Fruit fly (Drosophila melanogaster) whole organism, embryonic: ENCODE results near the gene CG8630.

Source experiments
- Antp ChIP-seq: fragments of 200-800 bp; sonication (Bioruptor generic); optimal IDR thresholded peaks from 3 replicates; lab custom pipeline; 2016; ENCODE audit warnings: missing biosample characterization, missing genetic modification characterization
- BEAF-32 ChIP-seq: fragments of 200-800 bp; sonication (Bioruptor generic); optimal IDR thresholded peaks from 3 replicates; lab custom pipeline; 2017; ENCODE audit warnings: missing biosample characterization, missing genetic modification characterization, mild to moderate bottlenecking, moderate library complexity, missing genetic modification reagents
- CG10209 ChIP-seq: fragments of 200-800 bp; sonication (Bioruptor generic); optimal IDR thresholded peaks from 3 replicates; lab custom pipeline; 2017; ENCODE audit warnings: missing biosample characterization, mild to moderate bottlenecking, missing genetic modification characterization, missing genetic modification reagents
- CG10979 ChIP-seq: fragments of 200-800 bp; sonication (Bioruptor generic); optimal IDR thresholded peaks from 2 replicates; lab custom pipeline; 2018; ENCODE audit warnings: missing biosample characterization, mild to moderate bottlenecking, missing genetic modification characterization, moderate library complexity
- CG11093 ChIP-seq: fragments of 200-800 bp; sonication (Bioruptor generic); IDR thresholded peaks from 3 replicates; pipeline ENCODE4 v1.3.6; 2022; ENCODE audit warnings: missing biosample characterization, missing genetic modification characterization
- CG12744 ChIP-seq: fragments of 200-800 bp; sonication (Bioruptor generic); optimal IDR thresholded peaks from 2 replicates; lab custom pipeline; 2016; ENCODE audit warnings: missing biosample characterization, missing genetic modification characterization
- CG14667 ChIP-seq: fragments of 200-800 bp; sonication (Bioruptor generic); IDR thresholded peaks from 2 replicates; pipeline ENCODE4 v1.3.6; 2022; ENCODE audit warnings: missing biosample characterization, missing genetic modification characterization
- CG17385 ChIP-seq: fragments of 200-800 bp; sonication (Bioruptor generic); optimal IDR thresholded peaks from 3 replicates; lab custom pipeline; 2018; ENCODE audit warnings: missing biosample characterization, mild to moderate bottlenecking, missing genetic modification characterization
- CG1792 ChIP-seq: fragments of 200-800 bp; sonication (Bioruptor generic); optimal IDR thresholded peaks from 2 replicates; lab custom pipeline; 2016; ENCODE audit warnings: missing biosample characterization, missing genetic modification characterization
- CG2678 ChIP-seq: fragments of 200-800 bp; sonication (Bioruptor generic); optimal IDR thresholded peaks from 3 replicates; lab custom pipeline; 2019; ENCODE audit warnings: missing biosample characterization, mild to moderate bottlenecking, missing genetic modification characterization, moderate library complexity
- CG2875 ChIP-seq: fragments of 200-800 bp; sonication (Bioruptor generic); optimal IDR thresholded peaks from 2 replicates; lab custom pipeline; 2017; ENCODE audit warnings: missing biosample characterization, mild to moderate bottlenecking, missing genetic modification characterization, missing genetic modification reagents
- CG30020 ChIP-seq: fragments of 200-800 bp; optimal IDR thresholded peaks from 2 replicates; lab custom pipeline; 2019; ENCODE audit warnings: missing biosample characterization, mild to moderate bottlenecking, missing genetic modification characterization, moderate library complexity
- CG3281 ChIP-seq: fragments of 200-800 bp; sonication (Bioruptor generic); optimal IDR thresholded peaks from 3 replicates; lab custom pipeline; 2017; ENCODE audit warnings: missing biosample characterization, mild to moderate bottlenecking, missing genetic modification characterization
- CG34422 ChIP-seq: fragments of 200-800 bp; sonication (Bioruptor generic); IDR thresholded peaks from 3 replicates; pipeline ENCODE4 v1.3.6; 2022; ENCODE audit warnings: missing biosample characterization, missing genetic modification characterization
- CG6254 ChIP-seq: fragments of 200-800 bp; sonication (Bioruptor generic); optimal IDR thresholded peaks from 3 replicates; lab custom pipeline; 2017; ENCODE audit warnings: mild to moderate bottlenecking, missing biosample characterization, missing genetic modification reagents, missing genetic modification characterization
- CG8388 ChIP-seq: fragments of 200-800 bp; sonication (Bioruptor generic); optimal IDR thresholded peaks from 2 replicates; lab custom pipeline; 2019; ENCODE audit warnings: missing biosample characterization, mild to moderate bottlenecking, missing genetic modification characterization, moderate library complexity
- CG9797 ChIP-seq: fragments of 200-800 bp; sonication (Bioruptor generic); optimal IDR thresholded peaks from 3 replicates; lab custom pipeline; 2018; ENCODE audit warnings: missing biosample characterization, mild to moderate bottlenecking, missing genetic modification characterization
- CkIIα-i1 ChIP-seq: fragments of 200-800 bp; sonication (Bioruptor generic); IDR thresholded peaks from 2 replicates; pipeline ENCODE4 v1.3.6; 2022; ENCODE audit warnings: missing biosample characterization, missing genetic modification characterization
- H2.0 ChIP-seq: fragments of 200-800 bp; sonication (Bioruptor generic); IDR thresholded peaks from 2 replicates; pipeline ENCODE4 v1.3.6; 2022; ENCODE audit warnings: missing biosample characterization, missing genetic modification characterization
- Hmx ChIP-seq: fragments of 200-800 bp; sonication (Bioruptor generic); optimal IDR thresholded peaks from 2 replicates; lab custom pipeline; 2016; ENCODE audit warnings: missing biosample characterization, missing genetic modification characterization
- Lim3 ChIP-seq: fragments of 200-800 bp; sonication (Bioruptor generic); IDR thresholded peaks from 2 replicates; pipeline ENCODE4 v1.3.6; 2022; ENCODE audit warnings: missing biosample characterization, missing genetic modification characterization
- Mes4 ChIP-seq: fragments of 200-800 bp; sonication (Bioruptor generic); optimal IDR thresholded peaks from 2 replicates; lab custom pipeline; 2016; ENCODE audit warnings: missing biosample characterization, missing genetic modification characterization
- NC2β ChIP-seq: fragments of 200-800 bp; sonication (Bioruptor generic); optimal IDR thresholded peaks from 2 replicates; lab custom pipeline; 2016; ENCODE audit warnings: missing biosample characterization, missing genetic modification characterization
- NFAT ChIP-seq: fragments of 200-800 bp; sonication (Bioruptor generic); IDR thresholded peaks from 2 replicates; pipeline ENCODE4 v1.3.6; 2022; ENCODE audit warnings: missing biosample characterization, missing genetic modification characterization
- Nf-YC ChIP-seq: fragments of 200-800 bp; optimal IDR thresholded peaks from 3 replicates; lab custom pipeline; 2019; ENCODE audit warnings: missing biosample characterization, mild to moderate bottlenecking, missing genetic modification characterization, moderate library complexity
- Rfx ChIP-seq: fragments of 200-800 bp; sonication (Bioruptor generic); IDR thresholded peaks from 2 replicates; pipeline ENCODE4 v1.3.6; 2022; ENCODE audit warnings: missing biosample characterization, missing genetic modification characterization
- Sry-δ ChIP-seq: fragments of 200-800 bp; sonication (Bioruptor generic); optimal IDR thresholded peaks from 2 replicates; lab custom pipeline; 2016; ENCODE audit warnings: missing biosample characterization, missing genetic modification characterization
- TFAM ChIP-seq: fragments of 200-800 bp; sonication (Bioruptor generic); optimal IDR thresholded peaks from 2 replicates; lab custom pipeline; 2017; ENCODE audit warnings: missing biosample characterization, missing genetic modification characterization, inconsistent platforms
- Usf ChIP-seq: fragments of 200-800 bp; sonication (Bioruptor generic); optimal IDR thresholded peaks from 2 replicates; lab custom pipeline; 2017; ENCODE audit warnings: missing genotype, missing biosample characterization, missing genetic modification characterization
- ato ChIP-seq: fragments of 200-800 bp; sonication (Bioruptor generic); IDR thresholded peaks from 2 replicates; pipeline ENCODE4 v1.3.6; 2022; ENCODE audit warnings: missing biosample characterization, missing genetic modification characterization; ENCODE audit not compliant: partially characterized antibody
- bbx ChIP-seq: fragments of 200-800 bp; sonication (Bioruptor generic); IDR thresholded peaks from 2 replicates; pipeline ENCODE4 v1.3.6; 2022; ENCODE audit warnings: missing biosample characterization, missing genetic modification characterization; ENCODE audit not compliant: partially characterized antibody
- chm ChIP-seq: fragments of 200-800 bp; sonication (Bioruptor generic); IDR thresholded peaks from 2 replicates; pipeline ENCODE4 v1.3.6; 2022; ENCODE audit warnings: missing biosample characterization, missing genetic modification characterization
- crc ChIP-seq: fragments of 200-800 bp; sonication (Bioruptor generic); optimal IDR thresholded peaks from 2 replicates; lab custom pipeline; 2016; ENCODE audit warnings: missing biosample characterization, missing genetic modification characterization
- dmrt11E ChIP-seq: fragments of 200-800 bp; sonication (Bioruptor generic); optimal IDR thresholded peaks from 3 replicates; lab custom pipeline; 2018; ENCODE audit warnings: missing biosample characterization, mild to moderate bottlenecking, missing genetic modification characterization, moderate library complexity
- dpn ChIP-seq, 2 experiments: fragments of 200-800 bp; sonication (Bioruptor generic); optimal IDR thresholded peaks; 3 replicates each; lab custom pipeline; 2016; ENCODE audit warnings: missing biosample characterization in 2 of 2, missing genetic modification characterization in 2 of 2
- ftz-f1 ChIP-seq: fragments of 200-800 bp; sonication (Bioruptor generic); optimal IDR thresholded peaks from 2 replicates; lab custom pipeline; 2016; ENCODE audit warnings: missing biosample characterization, missing genetic modification characterization
- fu2 ChIP-seq: fragments of 200-800 bp; sonication (Bioruptor generic); optimal IDR thresholded peaks from 2 replicates; lab custom pipeline; 2016; ENCODE audit warnings: missing biosample characterization, missing genetic modification characterization
- gcm ChIP-seq: fragments of 200-800 bp; sonication (Bioruptor generic); optimal IDR thresholded peaks from 2 replicates; lab custom pipeline; 2019; ENCODE audit warnings: missing biosample characterization, mild to moderate bottlenecking, missing genetic modification characterization, moderate library complexity
- kni ChIP-seq: fragments of 200-800 bp; sonication (Bioruptor generic); optimal IDR thresholded peaks from 3 replicates; lab custom pipeline; 2017; ENCODE audit warnings: mild to moderate bottlenecking, missing biosample characterization, missing genetic modification reagents, missing genetic modification characterization
- lov ChIP-seq, 2 experiments: fragments of 200-800 bp in 1 of 2; fragments of >200 bp in 1 of 2; sonication (Bioruptor generic) in 1 of 2; IDR thresholded peaks in 1 of 2; optimal IDR thresholded peaks in 1 of 2; 2 replicates in 1 of 2; 3 replicates in 1 of 2; pipeline versions ENCODE4 v1.3.6 to Lab custom; 2017 to 2022; ENCODE audit warnings: missing biosample characterization in 1 of 2, missing genetic modification characterization in 1 of 2
- mld ChIP-seq: fragments of 200-800 bp; sonication (Bioruptor generic); IDR thresholded peaks from 3 replicates; pipeline ENCODE4 v1.3.6; 2022; ENCODE audit warnings: missing biosample characterization, missing genetic modification characterization; ENCODE audit not compliant: partially characterized antibody
- phol ChIP-seq: fragments of 200-800 bp; sonication (Bioruptor generic); optimal IDR thresholded peaks from 3 replicates; lab custom pipeline; 2018; ENCODE audit warnings: missing biosample characterization, mild to moderate bottlenecking, missing genetic modification characterization, moderate library complexity
- sens ChIP-seq: fragments of 200-800 bp; sonication (Bioruptor generic); peaks from one replicate; lab custom pipeline; 2016; ENCODE audit warnings: missing biosample characterization, missing genetic modification characterization
- seq ChIP-seq: fragments of 200-800 bp; sonication (Bioruptor generic); IDR thresholded peaks from 2 replicates; pipeline ENCODE4 v1.3.6; 2022; ENCODE audit warnings: missing biosample characterization, missing genetic modification characterization
- slbo ChIP-seq: fragments of 200-800 bp; sonication (Bioruptor generic); IDR thresholded peaks from 2 replicates; pipeline ENCODE4 v1.3.6; 2022; ENCODE audit warnings: missing biosample characterization, missing genetic modification characterization
- sob ChIP-seq: fragments of 200-800 bp; sonication (Bioruptor generic); IDR thresholded peaks from 2 replicates; pipeline ENCODE4 v1.3.6; 2022; ENCODE audit warnings: missing biosample characterization, missing genetic modification characterization
- ssp ChIP-seq: fragments of 200-800 bp; sonication (Bioruptor generic); IDR thresholded peaks from 2 replicates; pipeline ENCODE4 v1.3.6; 2022; ENCODE audit warnings: missing biosample characterization, missing genetic modification characterization
- trem ChIP-seq: fragments of 200-800 bp; optimal IDR thresholded peaks from 3 replicates; lab custom pipeline; 2019; ENCODE audit warnings: missing biosample characterization, mild to moderate bottlenecking, missing genetic modification characterization, moderate library complexity
- unpg ChIP-seq: fragments of 200-800 bp; sonication (Bioruptor generic); optimal IDR thresholded peaks from 3 replicates; lab custom pipeline; 2018; ENCODE audit warnings: missing biosample characterization, mild to moderate bottlenecking, missing genetic modification characterization, moderate library complexity
- vfl ChIP-seq: fragments of 200-800 bp; sonication (Bioruptor generic); optimal IDR thresholded peaks from 2 replicates; lab custom pipeline; 2016; ENCODE audit warnings: missing biosample characterization, missing genetic modification characterization

CG8630 gene

dm6 chr3R:13264061-13264661 is 15.4 kb upstream of the CG8630 start, which contains the start of gene Ravus (continued):
- TF ChIP-seq lov (optimal IDR thresholded peaks at IDR 0.05; lab: Kevin White, UChicago), result no peak
- TF ChIP-seq lov (GFP tag; IDR thresholded peaks at IDR 0.05; lab: Robert Waterston, UW), result no peak
- TF ChIP-seq Lim3, result no peak
- no peak for TF ChIP-seq CG3281 (GFP tag; lab: Kevin White, UChicago)
- TF ChIP-seq Mes4 (GFP tag; lab: Kevin White, UChicago), result peak; percentile 9
- peak; percentile 55 for TF ChIP-seq Nf-YC (tag; lab: Kevin White, UChicago)
- no peak for TF ChIP-seq CG2875
- TF ChIP-seq phol, result peak; percentile 90
- peak; percentile 32 to 51 for TF ChIP-seq dpn (GFP tag; optimal IDR thresholded peaks at IDR 0.05; lab: Kevin White, UChicago)
- TF ChIP-seq H2.0 (GFP tag; lab: Robert Waterston, UW), result no peak
- TF ChIP-seq mld (GFP tag; lab: Robert Waterston, UW), result no peak
- no peak for TF ChIP-seq CG11093 (GFP tag; lab: Robert Waterston, UW)
- TF ChIP-seq CG14667 (GFP tag; lab: Robert Waterston, UW), result peak; percentile 41; the same call in 1 of the 2 replicates
- TF ChIP-seq CkIIα-i1, result no peak
- TF ChIP-seq Hmx (GFP tag; lab: Kevin White, UChicago), result peak; percentile 20
- TF ChIP-seq slbo (GFP tag; lab: Robert Waterston, UW), result peak; percentile 67
- TF ChIP-seq fu2 (GFP tag; lab: Kevin White, UChicago), result peak; percentile 37
- TF ChIP-seq CG9797, result peak; percentile 92
- no peak for TF ChIP-seq chm
- TF ChIP-seq BEAF-32 (GFP tag; lab: Kevin White, UChicago), result peak; percentile 53
- TF ChIP-seq CG34422 (GFP tag; lab: Robert Waterston, UW), result 0 out of 3 replicates have a peak, but pooled peaks have one; percentile 40
- peak; percentile 24 for TF ChIP-seq Usf (GFP tag; lab: Kevin White, UChicago)
- TF ChIP-seq ssp, result peak; percentile 18; the same call in 1 of the 2 replicates
- TF ChIP-seq CG10209, result peak; percentile 55
- TF ChIP-seq gcm (GFP tag; lab: Kevin White, UChicago), result no peak
- no peak for TF ChIP-seq TFAM (GFP tag; lab: Kevin White, UChicago)
- TF ChIP-seq NFAT, result no peak
- TF ChIP-seq CG8388 (GFP tag; lab: Kevin White, UChicago), result peak; percentile 12
- TF ChIP-seq kni, result no peak
- peak; percentile 57 for TF ChIP-seq trem (tag; lab: Kevin White, UChicago)
- TF ChIP-seq NC2β, result peak; percentile 23
- TF ChIP-seq ftz-f1 (GFP tag; lab: Kevin White, UChicago), result peak; percentile 26
- peak; percentile 8 for TF ChIP-seq Antp (GFP tag; lab: Kevin White, UChicago)
- peak; percentile 29 for TF ChIP-seq dmrt11E (tag; lab: Kevin White, UChicago)
- TF ChIP-seq ato (GFP tag; lab: Robert Waterston, UW), result no peak
- no peak for TF ChIP-seq CG17385 (GFP tag; lab: Kevin White, UChicago)
- peak; percentile 19 for TF ChIP-seq CG1792 (GFP tag; lab: Kevin White, UChicago)
- no peak for TF ChIP-seq CG6254 (GFP tag; lab: Kevin White, UChicago)
- no peak for TF ChIP-seq vfl (GFP tag; lab: Kevin White, UChicago)
- no peak for TF ChIP-seq CG2678 (tag; lab: Kevin White, UChicago)
- peak; percentile 14 for TF ChIP-seq CG10979 (tag; lab: Kevin White, UChicago)
- peak; percentile 58 for TF ChIP-seq CG12744
- TF ChIP-seq crc (GFP tag; lab: Kevin White, UChicago), result no peak
- peak; percentile 52; the same call in 1 of the 2 replicates for TF ChIP-seq sob (GFP tag; lab: Robert Waterston, UW)
- peak; percentile 52 for TF ChIP-seq unpg (GFP tag; lab: Kevin White, UChicago)
- TF ChIP-seq seq, result no peak
- TF ChIP-seq CG30020, result peak; percentile 60
- TF ChIP-seq Rfx, result peak; percentile 54; the same call in 1 of the 2 replicates
- peak; percentile 37 for TF ChIP-seq Sry-δ (GFP tag; lab: Kevin White, UChicago)
- no peak for TF ChIP-seq bbx (GFP tag; lab: Robert Waterston, UW)
- TF ChIP-seq sens (GFP tag; lab: Kevin White, UChicago), result peak; percentile 89
